Worm (Caenorhabditis elegans) whole organism, mixed stage, embryonic: ENCODE data around the gene cest-13.

Experiments
- ceh-39 ChIP-seq: fragments of 150-350 bp; optimal IDR thresholded peaks from 2 replicates; lab custom pipeline; 2014; ENCODE audit warnings: missing biosample characterization, missing genetic modification characterization
- elt-3 ChIP-seq: fragments of 150-350 bp; optimal IDR thresholded peaks from 2 replicates; lab custom pipeline; 2014; ENCODE audit warnings: missing biosample characterization, missing genetic modification characterization
- nhr-76 ChIP-seq: sonication (generic microtip); optimal IDR thresholded peaks from 2 replicates; lab custom pipeline; 2017; ENCODE audit warnings: missing biosample characterization, missing genetic modification characterization
- pha-4 ChIP-seq: fragments of 150-350 bp; optimal IDR thresholded peaks from 2 replicates; lab custom pipeline; 2018; ENCODE audit warnings: missing biosample characterization, missing genetic modification reagents, missing genetic modification characterization
- unc-62 ChIP-seq: fragments of 150-350 bp; optimal IDR thresholded peaks from 2 replicates; lab custom pipeline; 2014; ENCODE audit warnings: missing biosample characterization, missing genetic modification reagents, missing genetic modification characterization
- ztf-11 ChIP-seq: fragments of 150-350 bp; optimal IDR thresholded peaks from 2 replicates; lab custom pipeline; 2014; ENCODE audit warnings: missing biosample characterization, missing genetic modification characterization

DNA sequence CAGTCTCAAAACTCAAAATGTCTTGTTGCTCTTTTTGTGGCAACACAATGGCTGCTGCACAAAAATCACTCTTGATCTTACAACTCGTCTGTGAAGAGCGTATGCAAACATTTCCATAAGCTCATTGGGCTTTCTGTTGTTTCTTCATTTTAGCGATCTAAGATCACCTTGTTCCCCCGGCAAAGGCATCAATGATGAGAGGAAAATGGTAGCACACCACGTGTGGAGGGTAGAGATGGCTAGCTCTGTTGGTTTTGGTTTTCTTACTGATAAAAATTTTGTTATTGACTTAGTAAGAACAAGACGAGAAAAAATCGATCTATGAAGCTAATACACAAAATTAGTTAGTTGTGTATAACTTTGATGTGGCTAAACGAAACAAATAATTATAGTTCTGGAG, 12.0 kb upstream of the cest-13 start:
- no peak for TF ChIP-seq pha-4
- TF ChIP-seq elt-3 (tag; lab: Kevin White, UChicago), result no peak
- no peak for TF ChIP-seq unc-62 (GFP tag; lab: Kevin White, UChicago)
- TF ChIP-seq nhr-76 (tag; lab: Kevin White, UChicago), result no peak
- TF ChIP-seq ztf-11 (tag; lab: Kevin White, UChicago), result no peak
- no peak for TF ChIP-seq ceh-39 (tag; lab: Kevin White, UChicago)
